Fruit fly (Drosophila melanogaster): ENCODE results near the gene nsl1.

- TF ChIP-seq EcR (GFP tag; optimal IDR thresholded peaks at IDR 0.05) (no peak), gl (tag; optimal IDR thresholded peaks at IDR 0.05) (no peak), CG4496 (GFP tag; IDR thresholded peaks at IDR 0.05) (no peak), rn (GFP tag; IDR thresholded peaks at IDR 0.05) (no peak), CG8301 (tag; optimal IDR thresholded peaks at IDR 0.05) (no peak)
These were observed 30.8 kb upstream of the nsl1 start, which contains the start of gene CG12784 for dm6 chr3R:15762815-15763214.
